Worm (Caenorhabditis elegans) whole organism, young adult: Measurements from ENCODE around the gene R06F6.12.

Experiments used
- F33H1.4 ChIP-seq: fragments of 200-800 bp; sonication (Bioruptor generic); IDR thresholded peaks from 2 replicates; pipeline ENCODE4 v1.3.6; 2022; ENCODE audit warnings: missing genetic modification reagents, missing genetic modification characterization, missing compliant biosample characterization
- let-526 ChIP-seq: fragments of 200-800 bp; sonication (Bioruptor generic); IDR thresholded peaks from 2 replicates; pipeline ENCODE4 v1.3.6; 2022; ENCODE audit warnings: missing genetic modification reagents, missing genetic modification characterization, missing compliant biosample characterization
- mxl-1 ChIP-seq: sonication (generic microtip); optimal IDR thresholded peaks from 2 replicates; lab custom pipeline; 2016; ENCODE audit warnings: missing genetic modification characterization, missing compliant biosample characterization
- pha-4 ChIP-seq: fragments of 150-350 bp; sonication (generic microtip); optimal IDR thresholded peaks from 2 replicates; lab custom pipeline; 2014; ENCODE audit warnings: missing biosample characterization, missing genetic modification reagents, missing genetic modification characterization
- ztf-28 ChIP-seq: fragments of 200-800 bp; sonication (Bioruptor generic); IDR thresholded peaks from 2 replicates; pipeline ENCODE4 v1.3.6; 2022; ENCODE audit warnings: missing genetic modification reagents, missing genetic modification characterization, missing compliant biosample characterization

ce11 chrII:10804907-10805306, 19.0 kb downstream of the R06F6.12 start:
- TF ChIP-seq F33H1.4 (GFP tag; lab: Robert Waterston, UW) (no peak), ztf-28 (GFP tag; lab: Robert Waterston, UW) (no peak), mxl-1 (no peak), pha-4 (no peak), let-526 (GFP tag; lab: Robert Waterston, UW) (no peak)
